Fruit fly (Drosophila melanogaster) whole organism, prepupa: ENCODE results near the gene CG12003.
A peak's percentile ranks its signal among the peaks of the same experiment; 100 is the strongest.

Experiments
- CG10669 ChIP-seq: fragments of 200-800 bp; sonication (Bioruptor generic); optimal IDR thresholded peaks from 3 replicates; lab custom pipeline; 2018; ENCODE audit warnings: missing biosample characterization, mild to moderate bottlenecking, missing genetic modification characterization, moderate library complexity
- CG11762 ChIP-seq: fragments of 200-800 bp; sonication (Bioruptor generic); optimal IDR thresholded peaks from 3 replicates; lab custom pipeline; 2016; ENCODE audit warnings: missing biosample characterization, missing genetic modification characterization; ENCODE audit not compliant: insufficient read depth
- CG1621 ChIP-seq: fragments of 200-800 bp; sonication (Bioruptor generic); optimal IDR thresholded peaks from 3 replicates; lab custom pipeline; 2018; ENCODE audit warnings: missing biosample characterization, mild to moderate bottlenecking, missing genetic modification characterization
- CG6163 ChIP-seq: fragments of 200-800 bp; sonication (Bioruptor generic); IDR thresholded peaks from 3 replicates; pipeline ENCODE4 v1.3.6; 2022; ENCODE audit warnings: missing biosample characterization, missing genetic modification characterization
- Eip75B ChIP-seq: fragments of 200-800 bp; sonication (Bioruptor generic); optimal IDR thresholded peaks from 3 replicates; lab custom pipeline; 2016; ENCODE audit warnings: missing biosample characterization, missing genetic modification characterization
- Gug ChIP-seq: fragments of 200-800 bp; sonication (Bioruptor generic); IDR thresholded peaks from 2 replicates; pipeline ENCODE4 v1.3.6; 2022; ENCODE audit warnings: missing biosample characterization, missing genetic modification characterization
- salr ChIP-seq, 2 experiments: fragments of 200-800 bp; sonication (Bioruptor generic); optimal IDR thresholded peaks; 3 replicates each; lab custom pipeline; 2016 to 2018; ENCODE audit warnings: missing biosample characterization in 2 of 2, missing genetic modification characterization in 2 of 2, mild to moderate bottlenecking in 1 of 2
- spab ChIP-seq: fragments of 200-800 bp; sonication (Bioruptor generic); optimal IDR thresholded peaks from 2 replicates; lab custom pipeline; 2017; ENCODE audit warnings: missing biosample characterization, mild to moderate bottlenecking, missing genetic modification characterization, missing genetic modification reagents

DNA sequence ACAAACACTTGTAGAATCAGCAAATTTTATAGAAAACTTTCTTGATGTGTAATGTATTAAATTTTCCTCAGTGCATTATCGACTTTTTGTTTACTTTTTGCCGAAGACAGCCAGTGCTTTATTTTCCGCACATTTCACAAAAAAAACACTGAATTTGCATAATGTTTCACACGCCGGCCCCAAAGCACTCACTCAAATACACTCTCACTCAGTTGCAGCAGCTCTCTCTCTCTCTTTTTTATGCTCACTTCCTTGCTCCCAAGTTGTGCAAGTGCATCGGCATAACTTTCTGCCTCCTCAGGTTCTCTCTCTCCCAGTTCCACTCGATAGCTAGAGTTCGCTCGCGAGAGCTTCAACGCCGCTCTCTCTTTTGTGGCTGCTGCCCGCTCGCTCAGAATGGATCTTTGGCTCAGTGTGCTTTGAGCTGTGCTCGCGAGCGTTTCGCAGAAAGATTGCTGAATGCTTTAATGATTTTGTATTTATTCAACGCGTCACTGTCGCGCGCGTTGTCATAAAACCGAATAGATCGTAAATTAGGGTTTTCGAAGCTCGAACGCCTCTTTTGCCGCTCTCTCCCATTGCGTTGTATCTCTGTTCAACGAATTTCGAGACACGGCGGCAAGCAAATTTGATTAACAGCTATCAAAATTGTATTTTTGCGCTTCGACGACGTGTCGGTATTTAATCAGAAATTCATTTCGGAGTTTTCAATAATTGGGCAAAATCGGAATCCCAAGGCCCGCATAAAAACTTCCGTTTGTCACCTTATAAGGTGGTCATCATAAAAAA, 21.3 kb downstream of the CG12003 start:
- TF ChIP-seq Gug (GFP tag; lab: Robert Waterston, UW) = peak; percentile 38; the same call in 1 of the 2 replicates
- peak; percentile 48 for TF ChIP-seq CG11762 (GFP tag; lab: Kevin White, UChicago)
- TF ChIP-seq CG10669 (GFP tag; lab: Kevin White, UChicago) = peak; percentile 54
- no peak for TF ChIP-seq CG1621 (tag; lab: Kevin White, UChicago)
- peak; percentile 47 for TF ChIP-seq spab (GFP tag; lab: Kevin White, UChicago)
- TF ChIP-seq CG6163 = peak; percentile 87
- TF ChIP-seq salr (GFP tag; optimal IDR thresholded peaks at IDR 0.05; lab: Kevin White, UChicago) = no peak
- peak; percentile 16 for TF ChIP-seq Eip75B (GFP tag; lab: Kevin White, UChicago)
